Fruit fly (Drosophila melanogaster): ENCODE results near the gene Iru.

Gene Iru

DNA sequence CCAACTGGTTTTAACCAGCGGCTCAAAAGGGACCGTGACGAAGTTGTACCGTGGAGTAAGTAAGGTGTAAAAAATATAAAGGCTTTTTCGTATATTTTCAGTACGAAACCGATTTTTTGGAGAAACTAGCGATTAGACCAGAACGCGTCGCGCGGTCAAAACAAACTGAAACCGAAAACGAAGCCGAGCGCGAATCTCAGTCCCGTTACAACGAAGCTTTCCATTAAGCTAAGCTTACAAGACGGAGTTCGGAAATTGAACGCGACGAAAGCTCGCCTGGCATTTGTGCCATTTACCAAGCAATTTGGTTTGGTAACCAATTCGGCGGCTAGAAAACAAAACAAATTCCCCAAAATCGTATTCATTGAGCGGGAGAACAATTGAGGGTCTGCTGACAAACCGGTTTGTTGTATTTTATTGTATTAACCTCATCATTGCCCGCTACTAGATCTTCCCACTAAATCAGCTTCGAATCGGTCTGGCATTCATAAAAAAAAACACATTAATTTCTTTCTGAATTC is 4.5 kb upstream of the Iru start:
- TF ChIP-seq Myc (optimal IDR thresholded peaks at IDR 0.05) (no peak), Sin3A (optimal IDR thresholded peaks at IDR 0.05) (no peak), h (optimal IDR thresholded peaks at IDR 0.05) (no peak), ttk (optimal IDR thresholded peaks at IDR 0.05) (no peak), insv (optimal IDR thresholded peaks at IDR 0.05) (no peak), psq (optimal IDR thresholded peaks at IDR 0.05) (no peak)

DNA sequence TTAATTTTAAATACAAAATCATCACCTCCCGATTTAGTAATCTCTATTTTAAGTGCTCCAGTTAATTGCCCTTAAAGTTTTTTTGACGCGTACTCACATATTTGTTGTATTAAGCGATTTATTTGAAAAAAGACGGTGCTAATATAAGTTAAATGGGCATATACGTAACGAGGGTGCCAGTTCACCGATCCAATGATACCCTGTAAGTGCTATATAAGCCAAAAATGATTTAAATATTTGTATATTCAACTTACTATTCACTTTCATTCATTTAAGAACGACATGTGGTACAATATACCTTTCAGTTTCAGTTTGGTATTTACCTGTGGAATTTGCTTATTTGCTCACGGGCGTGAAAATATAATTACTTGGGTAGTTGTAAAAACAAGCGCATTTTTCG is 3.7 kb upstream of the Iru start:
- TF ChIP-seq Myc (optimal IDR thresholded peaks at IDR 0.05) = no peak
- TF ChIP-seq psq (optimal IDR thresholded peaks at IDR 0.05) = no peak
- no peak for TF ChIP-seq ttk (optimal IDR thresholded peaks at IDR 0.05)
- no peak for TF ChIP-seq insv (optimal IDR thresholded peaks at IDR 0.05)
- TF ChIP-seq h (optimal IDR thresholded peaks at IDR 0.05) = no peak
- TF ChIP-seq Sin3A (optimal IDR thresholded peaks at IDR 0.05) = no peak

DNA sequence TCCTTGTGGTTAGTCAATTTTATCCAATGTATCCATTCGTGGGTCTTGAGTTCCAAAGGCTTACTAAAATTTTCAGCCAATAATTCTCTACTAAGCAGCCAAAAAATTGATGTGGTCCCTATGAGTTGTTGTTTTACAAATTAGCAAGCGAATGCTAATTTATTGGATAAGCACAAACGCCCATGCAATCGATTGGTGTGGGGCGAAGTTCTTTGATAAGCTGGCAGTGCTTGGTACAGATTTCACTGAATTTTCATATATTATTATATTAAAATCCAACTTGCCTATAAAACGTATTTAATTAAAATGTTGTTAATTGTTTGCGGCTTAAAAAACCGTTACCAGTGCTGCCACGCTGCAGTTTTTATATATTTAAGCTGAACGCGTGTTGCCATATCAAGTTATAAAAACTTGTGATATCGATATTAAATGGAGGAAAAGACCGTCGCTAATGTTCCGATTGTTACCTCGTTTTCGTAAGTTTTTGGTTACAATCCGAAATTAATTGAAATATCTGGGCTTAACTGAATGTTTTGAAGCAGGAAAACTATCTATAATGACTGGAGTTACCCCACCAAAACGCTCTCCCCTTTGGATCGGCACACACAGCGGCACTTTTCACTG is 2.5 kb upstream of the Iru start, which contains the start of the genes CG31100 and CG11980:
Gene CG31100 (minus strand): TSS at position 51 of the 624 bp plus-strand sequence.
Gene CG11980 (plus strand): TSS at position 418 of the 624 bp plus-strand sequence.
- TF ChIP-seq Myc (optimal IDR thresholded peaks at IDR 0.05) (no peak), Sin3A (optimal IDR thresholded peaks at IDR 0.05) (no peak), ttk (optimal IDR thresholded peaks at IDR 0.05) (no peak), h (optimal IDR thresholded peaks at IDR 0.05) (no peak), psq (optimal IDR thresholded peaks at IDR 0.05) (no peak), insv (optimal IDR thresholded peaks at IDR 0.05) (no peak)

DNA sequence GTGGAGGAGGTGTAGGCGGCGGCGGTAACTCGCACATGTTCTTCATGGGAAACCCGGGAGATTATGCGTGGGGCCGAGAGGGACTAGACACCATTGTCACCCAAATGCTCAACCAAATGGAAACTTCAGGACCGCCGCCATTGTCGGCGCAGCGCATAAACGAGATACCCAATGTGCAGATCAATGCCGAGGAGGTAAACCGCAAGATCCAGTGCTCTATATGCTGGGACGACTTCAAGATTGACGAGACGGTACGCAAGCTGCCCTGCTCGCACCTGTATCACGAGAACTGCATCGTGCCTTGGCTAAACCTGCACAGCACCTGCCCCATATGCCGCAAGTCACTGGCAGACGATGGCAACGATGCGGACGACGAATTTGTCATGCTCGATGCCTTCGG is 1.0 kb downstream of the Iru start:
- TF ChIP-seq ttk (optimal IDR thresholded peaks at IDR 0.05) = peak; percentile 93
- no peak for TF ChIP-seq Sin3A (optimal IDR thresholded peaks at IDR 0.05)

DNA sequence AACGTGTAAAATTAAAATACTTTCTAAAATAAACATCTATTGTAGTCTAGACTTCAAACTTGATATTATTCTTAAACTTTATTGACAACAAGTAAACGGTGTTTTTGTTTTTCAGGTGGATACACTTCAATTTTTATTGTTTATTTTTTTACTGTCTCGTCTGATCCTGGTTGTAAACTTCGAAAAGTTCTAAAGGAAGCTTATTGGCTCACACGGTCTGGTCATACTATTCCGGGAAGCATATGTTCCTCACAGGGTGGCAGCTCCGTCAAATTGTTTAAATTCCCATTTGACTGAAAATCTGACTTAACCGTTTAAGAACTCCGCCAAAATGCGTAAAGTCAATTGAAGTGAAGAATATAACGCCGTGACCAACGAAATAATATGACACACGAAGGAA is 1.9 kb downstream of the Iru start, which contains the start of gene CG11983:
Gene CG11983 (plus strand): TSS at position 120 of the 400 bp plus-strand sequence.
- no peak for TF ChIP-seq insv (optimal IDR thresholded peaks at IDR 0.05)
- no peak for TF ChIP-seq psq (optimal IDR thresholded peaks at IDR 0.05)
- no peak for TF ChIP-seq ttk (optimal IDR thresholded peaks at IDR 0.05)
- no peak for TF ChIP-seq h (optimal IDR thresholded peaks at IDR 0.05)
- TF ChIP-seq Sin3A (optimal IDR thresholded peaks at IDR 0.05) = no peak
- no peak for TF ChIP-seq Myc (optimal IDR thresholded peaks at IDR 0.05)

DNA sequence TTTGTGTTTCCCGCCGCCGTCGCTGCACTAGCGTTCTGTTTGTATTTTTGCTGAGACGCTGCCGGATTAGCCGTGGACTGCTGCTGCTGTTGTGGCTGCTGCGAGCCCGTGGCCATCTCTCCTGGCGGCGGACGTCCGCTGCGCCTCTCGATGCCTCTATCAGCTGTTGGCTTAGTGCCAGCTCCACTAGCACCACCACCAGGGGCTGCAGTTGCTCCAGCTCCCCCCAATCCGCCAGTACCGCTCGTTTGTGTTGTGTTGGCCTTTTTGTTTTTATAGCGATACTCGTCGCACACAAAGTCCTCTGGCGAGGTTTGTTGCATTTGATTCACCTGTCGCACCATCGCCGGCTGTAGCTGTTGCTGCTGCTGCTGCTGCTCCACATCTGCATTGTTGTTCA is 4.4 kb downstream of the Iru start:
- TF ChIP-seq ttk (optimal IDR thresholded peaks at IDR 0.05) (no peak), psq (optimal IDR thresholded peaks at IDR 0.05) (no peak), h (optimal IDR thresholded peaks at IDR 0.05) (no peak), Myc (optimal IDR thresholded peaks at IDR 0.05) (no peak)

DNA sequence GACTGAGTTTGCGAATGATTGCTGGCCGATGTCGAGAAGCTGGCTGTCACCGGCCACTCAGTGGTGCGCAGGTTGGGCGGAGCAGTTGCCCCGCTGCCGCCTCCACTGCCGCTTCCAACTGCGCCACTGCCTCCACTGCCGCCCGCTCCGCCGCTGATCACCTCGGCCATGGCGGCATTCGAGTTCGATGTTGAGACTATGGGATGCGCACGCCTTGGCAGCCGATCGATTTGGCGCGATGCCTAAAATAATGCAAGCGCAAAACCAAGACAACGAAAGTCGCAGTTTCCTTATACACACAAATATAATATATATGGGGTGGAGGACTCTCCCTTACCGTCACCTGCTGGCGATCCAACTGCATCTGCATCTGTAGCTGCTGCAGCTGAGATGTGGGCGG is 5.5 kb downstream of the Iru start:
- TF ChIP-seq Sin3A (optimal IDR thresholded peaks at IDR 0.05) (no peak), insv (optimal IDR thresholded peaks at IDR 0.05) (no peak), h (optimal IDR thresholded peaks at IDR 0.05) (no peak), ttk (optimal IDR thresholded peaks at IDR 0.05) (no peak), psq (optimal IDR thresholded peaks at IDR 0.05) (no peak), Myc (optimal IDR thresholded peaks at IDR 0.05) (no peak)

DNA sequence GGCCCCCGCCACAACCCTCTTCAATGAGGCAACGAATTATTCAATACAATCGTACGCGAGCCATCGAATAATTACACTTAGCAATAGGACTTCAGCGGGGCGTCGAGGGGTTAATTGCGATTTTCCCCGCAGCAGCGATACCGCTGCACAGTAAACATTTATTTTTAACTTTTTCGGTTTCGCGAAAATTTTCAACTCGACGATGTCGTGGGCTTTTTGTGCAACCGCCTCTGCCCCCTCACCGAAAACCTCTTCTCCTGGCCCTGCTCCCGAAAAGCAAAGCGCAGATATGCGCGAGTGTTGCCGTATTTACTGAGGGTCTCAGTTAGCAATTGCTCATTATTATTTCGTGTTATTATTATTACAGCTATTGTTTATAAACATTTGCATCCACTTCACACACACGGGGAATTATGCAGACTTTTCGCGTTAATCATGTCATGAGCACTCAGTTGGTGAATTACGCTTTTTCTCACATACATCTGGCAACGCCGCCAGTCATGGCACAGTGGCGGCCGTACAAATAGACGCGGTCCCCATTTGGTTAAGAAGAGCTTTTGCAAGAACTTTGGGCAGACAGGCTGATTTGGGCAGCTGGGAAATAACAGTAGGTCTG is 7.6 kb downstream of the Iru start:
- no peak for TF ChIP-seq Sin3A (optimal IDR thresholded peaks at IDR 0.05)
- no peak for TF ChIP-seq ttk (optimal IDR thresholded peaks at IDR 0.05)
- no peak for TF ChIP-seq h (optimal IDR thresholded peaks at IDR 0.05)
- no peak for TF ChIP-seq insv (optimal IDR thresholded peaks at IDR 0.05)
- no peak for TF ChIP-seq Myc (optimal IDR thresholded peaks at IDR 0.05)
- TF ChIP-seq psq (optimal IDR thresholded peaks at IDR 0.05) = no peak

DNA sequence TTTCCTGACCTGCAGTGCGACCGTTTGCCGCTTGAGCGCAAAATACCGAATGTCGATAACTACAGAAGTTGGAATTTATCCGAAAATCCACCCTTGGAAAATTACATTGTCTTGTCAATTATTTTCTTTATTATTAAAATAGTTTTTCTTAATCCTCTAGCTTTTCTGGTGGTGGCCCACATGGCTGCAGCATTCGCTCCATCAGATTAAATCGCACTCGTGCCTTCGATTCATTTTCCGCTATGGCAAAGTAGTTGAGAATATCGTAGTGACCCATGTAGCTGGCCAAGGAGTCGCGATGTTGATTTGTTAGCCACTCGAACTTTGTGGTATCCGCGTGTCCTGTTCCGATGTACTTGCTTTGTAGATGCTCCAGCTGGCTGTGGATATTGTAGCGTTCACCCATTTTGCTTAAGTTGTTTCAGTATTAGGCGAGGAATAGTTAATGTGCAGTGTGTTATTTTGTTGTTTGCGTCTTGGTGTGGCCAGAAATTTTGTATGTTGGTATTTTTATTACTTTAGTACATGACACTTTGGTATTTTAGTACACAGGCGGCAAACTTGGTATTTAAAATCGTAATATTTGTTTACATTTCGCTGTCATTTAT is 8.7 kb downstream of the Iru start, which contains the start of the genes Kcmf1, Sf3b5 and CG11986:
Gene Kcmf1 (minus strand): TSS at position 51 of the 608 bp plus-strand sequence.
Gene Sf3b5 (minus strand): TSS at position 483 of the 608 bp plus-strand sequence.
Gene CG11986 (plus strand): TSS at position 588 of the 608 bp plus-strand sequence.
- TF ChIP-seq ttk (optimal IDR thresholded peaks at IDR 0.05) = no peak
- TF ChIP-seq Myc (optimal IDR thresholded peaks at IDR 0.05) = no peak
- TF ChIP-seq insv (optimal IDR thresholded peaks at IDR 0.05) = no peak
- no peak for TF ChIP-seq Sin3A (optimal IDR thresholded peaks at IDR 0.05)
- no peak for TF ChIP-seq h (optimal IDR thresholded peaks at IDR 0.05)
- TF ChIP-seq psq (optimal IDR thresholded peaks at IDR 0.05) = no peak

DNA sequence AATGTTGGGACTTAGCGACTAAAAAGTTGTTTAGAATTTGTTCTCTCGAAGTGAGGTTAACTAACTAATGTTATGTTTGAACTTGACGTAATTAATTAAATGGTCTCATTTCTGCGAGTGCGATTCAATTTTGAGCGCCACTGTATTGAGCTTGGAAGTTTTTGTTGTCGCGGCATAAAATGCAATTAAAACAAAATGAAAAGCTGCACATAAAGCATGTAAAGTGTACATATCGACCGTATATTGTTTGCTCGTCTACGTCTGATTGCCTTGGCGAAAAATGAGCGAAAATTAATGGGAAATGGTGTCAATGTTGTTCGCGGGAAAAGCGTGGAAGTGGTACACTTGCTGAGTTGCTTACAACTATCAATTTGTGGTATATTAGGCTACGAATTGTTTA is 10.6 kb downstream of the Iru start:
- no peak for TF ChIP-seq psq (optimal IDR thresholded peaks at IDR 0.05)
- no peak for TF ChIP-seq Myc (optimal IDR thresholded peaks at IDR 0.05)
- no peak for TF ChIP-seq Sin3A (optimal IDR thresholded peaks at IDR 0.05)
- no peak for TF ChIP-seq h (optimal IDR thresholded peaks at IDR 0.05)
- TF ChIP-seq ttk (optimal IDR thresholded peaks at IDR 0.05) = no peak
- TF ChIP-seq insv (optimal IDR thresholded peaks at IDR 0.05) = no peak

DNA sequence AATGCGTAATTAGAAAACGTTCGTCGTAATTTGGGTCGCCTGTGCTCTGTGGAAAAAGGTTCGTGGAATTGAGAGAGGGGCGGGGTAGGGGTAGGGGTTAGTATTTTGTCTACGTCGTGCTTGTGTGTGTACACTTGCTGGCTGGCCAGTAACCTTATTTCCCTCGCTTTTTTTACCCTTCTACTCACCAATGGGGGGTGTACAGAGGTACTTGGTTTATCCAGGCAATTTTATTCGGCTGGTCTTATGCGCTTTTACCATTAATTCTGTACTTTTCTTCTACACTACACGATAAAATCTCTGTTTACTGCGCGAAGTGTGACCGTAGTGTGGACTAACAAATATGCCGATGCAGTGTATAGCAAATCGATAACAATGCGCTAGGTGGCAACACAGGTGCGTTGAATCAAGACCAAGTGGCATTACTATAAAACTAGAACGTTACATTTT is 13.5 kb downstream of the Iru start, which contains the start of gene tgo:
Gene tgo (minus strand): TSS at position 334 of the 450 bp plus-strand sequence.
- no peak for TF ChIP-seq ttk (optimal IDR thresholded peaks at IDR 0.05)
- no peak for TF ChIP-seq Sin3A (optimal IDR thresholded peaks at IDR 0.05)

DNA sequence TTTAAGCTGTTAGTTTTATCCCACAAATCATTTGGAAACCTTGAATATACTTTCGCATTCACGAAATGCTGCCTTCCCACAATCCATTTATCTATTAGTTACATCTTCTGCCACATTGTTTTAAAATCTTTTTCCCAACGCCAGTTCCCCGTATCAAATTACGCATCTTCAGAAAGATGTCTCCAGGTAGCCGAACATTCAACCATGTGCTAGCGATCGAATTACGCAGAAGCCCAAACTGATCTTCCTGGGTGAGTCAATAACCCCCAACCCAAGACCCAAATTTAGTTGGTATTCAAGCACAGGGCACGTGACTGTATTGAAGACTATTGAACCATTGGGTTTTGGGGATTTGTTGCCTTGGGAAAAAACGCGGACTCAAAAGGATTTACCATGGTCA is 17.7 kb downstream of the Iru start:
- no peak for TF ChIP-seq Sin3A (optimal IDR thresholded peaks at IDR 0.05)
- TF ChIP-seq ttk (optimal IDR thresholded peaks at IDR 0.05) = no peak
- no peak for TF ChIP-seq h (optimal IDR thresholded peaks at IDR 0.05)
- TF ChIP-seq Myc (optimal IDR thresholded peaks at IDR 0.05) = no peak
- no peak for TF ChIP-seq insv (optimal IDR thresholded peaks at IDR 0.05)
- TF ChIP-seq psq (optimal IDR thresholded peaks at IDR 0.05) = no peak
